Fruit fly (Drosophila melanogaster) whole organism, wandering third instar larva: ENCODE data around the gene by.

ENCODE experiments used
- ey ChIP-seq: fragments of 200-800 bp; sonication (Bioruptor generic); optimal IDR thresholded peaks from 2 replicates; lab custom pipeline; 2016; ENCODE audit warnings: missing biosample characterization, missing genetic modification characterization
- usp ChIP-seq: fragments of >200 bp; optimal IDR thresholded peaks from 2 replicates; lab custom pipeline; 2017; ENCODE audit warnings: missing biosample characterization, missing genetic modification characterization

DNA sequence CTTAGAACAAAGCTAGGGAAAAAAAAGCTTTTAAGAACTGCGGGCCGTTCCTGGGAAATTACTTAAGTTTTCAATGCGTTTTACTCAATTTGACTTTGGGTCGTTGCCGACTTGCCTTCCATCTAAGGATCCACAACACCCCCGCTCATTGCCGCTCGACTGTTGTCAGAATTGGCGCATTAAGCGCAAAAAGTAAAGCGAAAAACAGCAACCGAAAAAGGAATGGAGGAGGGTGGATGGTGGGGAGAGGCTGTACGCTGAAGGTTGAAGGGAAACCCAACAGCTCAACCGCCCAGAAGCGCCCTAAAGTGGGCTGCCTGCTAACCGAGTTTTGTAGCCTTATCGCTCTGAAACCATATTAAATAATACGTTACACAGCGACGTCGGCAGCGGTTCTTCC, 45.2 kb downstream of the by start:
- TF ChIP-seq ey (GFP tag; lab: Kevin White, UChicago) (no peak), usp (GFP tag; lab: Kevin White, UChicago) (no peak)
